Worm (Caenorhabditis elegans): ENCODE measurements around the gene skih-2.

skih-2 gene

DNA sequence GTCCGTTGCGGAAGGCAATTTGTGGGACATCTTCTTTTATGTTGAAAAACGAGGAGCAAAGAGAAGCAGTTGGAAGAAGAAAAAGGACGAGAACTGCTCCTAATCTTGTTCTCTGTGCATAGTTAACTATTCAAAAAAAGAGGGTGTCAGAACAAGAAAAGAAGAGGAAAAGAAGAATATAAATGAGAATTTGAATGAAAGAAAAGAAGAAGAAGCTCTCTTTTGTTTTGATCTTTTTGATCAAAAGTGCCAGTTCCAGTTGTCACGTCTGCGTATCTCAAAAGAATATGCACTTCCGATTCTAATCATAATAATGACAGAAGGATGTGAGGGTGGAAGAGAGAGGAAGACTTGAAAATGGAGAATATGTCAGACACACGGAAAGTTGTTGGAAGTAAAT is 47.2 kb downstream of the skih-2 start, which contains the start of gene M7.8:
Gene M7.8, minus strand, starts transcription at position 112 of the 400 bp plus-strand sequence.
- peak; percentile 53 for TF ChIP-seq ces-1 (GFP tag; optimal IDR thresholded peaks at IDR 0.05)
- TF ChIP-seq unc-62 (GFP tag; optimal IDR thresholded peaks at IDR 0.05): peak; percentile 32
- no peak for TF ChIP-seq cnd-1 (tag; optimal IDR thresholded peaks at IDR 0.05)

DNA sequence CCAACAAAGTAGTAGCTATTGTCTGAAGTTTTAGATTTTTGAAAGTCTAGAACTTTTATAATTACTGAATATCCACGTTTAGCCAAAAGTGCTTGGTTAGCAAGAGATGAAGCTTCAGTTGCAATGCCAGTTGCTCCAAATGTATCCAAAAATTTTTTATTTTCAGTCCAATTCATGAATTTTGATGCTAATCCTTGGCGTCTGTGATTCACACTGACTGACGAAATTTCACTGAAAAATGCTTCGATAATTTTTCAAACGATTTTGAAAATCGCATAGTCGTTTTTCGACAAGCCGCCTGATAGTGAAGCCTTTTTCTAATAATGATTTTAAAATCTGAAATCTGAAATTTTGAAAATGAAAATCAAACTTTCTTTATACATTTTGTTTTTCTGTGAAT is 48.1 kb downstream of the skih-2 start:
- TF ChIP-seq cnd-1 (tag; optimal IDR thresholded peaks at IDR 0.05): no peak
- no peak for TF ChIP-seq unc-120 (tag; optimal IDR thresholded peaks at IDR 0.05; ENCODE audit: poor library complexity, severe bottlenecking)
- TF ChIP-seq lin-32 (GFP tag; optimal IDR thresholded peaks at IDR 0.05): no peak

DNA sequence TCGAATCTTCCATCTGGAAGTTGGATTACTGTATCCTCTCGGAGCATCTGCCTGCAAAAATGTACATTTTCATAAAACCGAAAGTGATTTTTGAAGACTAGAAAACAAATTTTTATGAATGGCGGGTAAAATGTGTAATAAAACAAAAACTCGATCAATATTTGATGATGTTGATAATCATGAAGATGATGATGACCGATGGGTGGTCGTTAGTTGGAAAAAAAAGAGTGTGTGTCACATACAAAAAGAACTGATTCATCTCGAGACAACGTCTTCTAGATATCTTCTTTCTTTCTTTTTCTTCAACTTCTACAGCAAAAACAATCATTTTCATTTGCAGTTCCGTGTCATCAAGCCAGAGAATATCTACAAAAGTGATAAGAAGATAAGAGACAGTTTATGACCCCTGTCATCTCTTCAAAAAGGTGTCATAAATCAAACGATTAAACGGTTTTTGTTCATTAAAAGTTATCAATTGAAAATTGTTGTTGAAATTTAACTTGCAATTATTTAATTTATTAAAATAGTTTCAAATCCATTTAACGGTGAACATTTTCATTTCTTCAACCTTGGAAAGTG is 49.6 kb downstream of the skih-2 start, which contains the start of gene bcc-1:
Gene bcc-1, minus strand, starts transcription at position 51 of the 579 bp plus-strand sequence.
- no peak for TF ChIP-seq ztf-11 (tag; optimal IDR thresholded peaks at IDR 0.05)
- no peak for TF ChIP-seq snpc-4 (tag; optimal IDR thresholded peaks at IDR 0.05)
- no peak for TF ChIP-seq ceh-43 (GFP tag; optimal IDR thresholded peaks at IDR 0.05)
- TF ChIP-seq flh-1 (GFP tag; optimal IDR thresholded peaks at IDR 0.05): no peak
- TF ChIP-seq blmp-1 (tag; optimal IDR thresholded peaks at IDR 0.05): no peak
- no peak for TF ChIP-seq nhr-237 (tag; optimal IDR thresholded peaks at IDR 0.05)
- TF ChIP-seq pha-4 (tag; optimal IDR thresholded peaks at IDR 0.05): no peak
- no peak for TF ChIP-seq sptf-1 (tag; optimal IDR thresholded peaks at IDR 0.05)
- TF ChIP-seq lsy-2 (tag; optimal IDR thresholded peaks at IDR 0.05): no peak
- TF ChIP-seq lin-32 (GFP tag; optimal IDR thresholded peaks at IDR 0.05): no peak
- no peak for TF ChIP-seq bed-3 (GFP tag; optimal IDR thresholded peaks at IDR 0.05)
- no peak for TF ChIP-seq ceh-83 (GFP tag; optimal IDR thresholded peaks at IDR 0.05)
- no peak for TF ChIP-seq lin-13 (tag; optimal IDR thresholded peaks at IDR 0.05)
- TF ChIP-seq sem-2 (GFP tag; optimal IDR thresholded peaks at IDR 0.05): no peak

DNA sequence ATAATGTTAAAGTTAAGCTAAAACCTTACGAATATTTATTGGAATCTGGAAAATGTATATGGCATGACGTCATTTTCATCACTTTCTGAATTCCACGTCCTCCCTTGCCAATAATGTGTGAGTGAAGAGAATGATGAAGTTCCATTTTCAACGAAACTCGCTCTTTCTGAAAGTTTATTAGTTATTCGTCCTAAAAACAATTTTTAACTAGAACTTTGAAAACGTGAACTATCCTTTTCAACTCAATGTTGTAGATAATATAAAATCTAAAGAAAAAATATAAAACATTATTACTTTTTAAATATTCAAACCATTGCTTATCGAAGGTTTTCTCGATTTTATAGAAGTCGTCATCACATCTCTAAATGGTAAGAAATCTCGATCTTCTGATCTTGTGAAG is 52.6 kb downstream of the skih-2 start, which contains the start of gene M7.7:
Gene M7.7, plus strand, starts transcription at position 301 of the 400 bp plus-strand sequence.
- TF ChIP-seq lin-32 (GFP tag; optimal IDR thresholded peaks at IDR 0.05) (no peak), ces-1 (GFP tag; optimal IDR thresholded peaks at IDR 0.05) (no peak)

All from whole organism, mixed stage, embryonic.